Worm (Caenorhabditis elegans) whole organism, early embryonic: ENCODE measurements around the gene srw-14.

ENCODE experiments used
- B0310.2 ChIP-seq: sonication (generic microtip); optimal IDR thresholded peaks from 2 replicates; lab custom pipeline; 2016; ENCODE audit warnings: mild to moderate bottlenecking, missing genetic modification characterization, missing compliant biosample characterization
- F13C5.2 ChIP-seq: sonication (generic microtip); optimal IDR thresholded peaks from 2 replicates; lab custom pipeline; 2017; ENCODE audit warnings: mild to moderate bottlenecking, missing genetic modification characterization, inconsistent platforms, missing compliant biosample characterization
- aly-1 ChIP-seq: sonication (generic microtip); optimal IDR thresholded peaks from 2 replicates; lab custom pipeline; 2016; ENCODE audit warnings: missing genetic modification characterization, missing compliant biosample characterization
- ama-1 ChIP-seq: fragments of 150-350 bp; optimal IDR thresholded peaks from 2 replicates; lab custom pipeline; 2014
- ceh-13 ChIP-seq: fragments of 200-800 bp; sonication (Bioruptor generic); optimal IDR thresholded peaks from 2 replicates; lab custom pipeline; 2018; ENCODE audit warnings: mild to moderate bottlenecking, missing genetic modification characterization, missing compliant biosample characterization
- ceh-36 ChIP-seq: sonication (generic microtip); optimal IDR thresholded peaks from 2 replicates; lab custom pipeline; 2016; ENCODE audit warnings: missing genetic modification characterization, inconsistent platforms, missing compliant biosample characterization
- ets-7 ChIP-seq: sonication (generic microtip); optimal IDR thresholded peaks from 2 replicates; lab custom pipeline; 2016; ENCODE audit warnings: missing genotype, missing genetic modification characterization, missing compliant biosample characterization
- flt-1 ChIP-seq: fragments of 200-800 bp; sonication (Bioruptor generic); IDR thresholded peaks from 2 replicates; pipeline ENCODE4 v1.3.6; 2022; ENCODE audit warnings: missing genetic modification characterization, missing compliant biosample characterization
- hmbx-1 ChIP-seq: sonication (generic microtip); optimal IDR thresholded peaks from 2 replicates; lab custom pipeline; 2016; ENCODE audit warnings: mild to moderate bottlenecking, missing genetic modification characterization, missing compliant biosample characterization
- hmg-4 ChIP-seq: fragments of 200-800 bp; sonication (Bioruptor generic); optimal IDR thresholded peaks from 2 replicates; lab custom pipeline; 2018; ENCODE audit warnings: mild to moderate bottlenecking, missing genetic modification characterization, missing compliant biosample characterization
- hnd-1 ChIP-seq: sonication (generic microtip); optimal IDR thresholded peaks from 2 replicates; lab custom pipeline; 2016; ENCODE audit warnings: missing genetic modification characterization, missing compliant biosample characterization
- pes-1 ChIP-seq: fragments of 200-800 bp; sonication (Bioruptor generic); IDR thresholded peaks from 2 replicates; pipeline ENCODE4 v1.3.6; 2022; ENCODE audit warnings: missing genetic modification reagents, missing genetic modification characterization, missing compliant biosample characterization
- scrt-1 ChIP-seq: fragments of 200-800 bp; sonication (Bioruptor generic); IDR thresholded peaks from 2 replicates; pipeline ENCODE4 v1.3.6; 2022; ENCODE audit warnings: missing genetic modification characterization, missing compliant biosample characterization
- sea-1 ChIP-seq: fragments of 200-800 bp; sonication (Bioruptor generic); conservative IDR thresholded peaks from 2 replicates; pipeline ENCODE4 v1.3.6; 2022; ENCODE audit warnings: missing genetic modification characterization, missing compliant biosample characterization
- tbx-11 ChIP-seq: fragments of 200-800 bp; sonication (Bioruptor generic); IDR thresholded peaks from 2 replicates; pipeline ENCODE4 v1.3.6; 2022; ENCODE audit warnings: missing genetic modification characterization, missing compliant biosample characterization
- tbx-37 ChIP-seq: fragments of 200-800 bp; sonication (Bioruptor generic); conservative IDR thresholded peaks from 2 replicates; pipeline ENCODE4 v1.3.6; 2022; ENCODE audit warnings: missing genetic modification reagents, missing genetic modification characterization, missing compliant biosample characterization
- tra-4 ChIP-seq: sonication (generic microtip); optimal IDR thresholded peaks from 2 replicates; lab custom pipeline; 2017; ENCODE audit warnings: missing genetic modification characterization, missing compliant biosample characterization

Gene srw-14

ce11 chrV:15223668-15224067, 2.1 kb upstream of the srw-14 start, which contains the start of gene srw-24:
srw-24 (plus strand) TSS chrV:15223968.
- TF ChIP-seq ceh-13 (GFP tag; lab: Kevin White, UChicago) (no peak), hnd-1 (tag; lab: Kevin White, UChicago) (no peak), pes-1 (GFP tag; lab: Robert Waterston, UW) (no peak), ama-1 (lab: Kevin White, UChicago) (no peak), B0310.2 (no peak), aly-1 (tag; lab: Kevin White, UChicago) (no peak), hmg-4 (GFP tag; lab: Kevin White, UChicago) (no peak), hmbx-1 (tag; lab: Kevin White, UChicago) (no peak), tbx-37 (GFP tag; lab: Robert Waterston, UW) (no peak), ceh-36 (tag; lab: Kevin White, UChicago) (no peak), F13C5.2 (tag; lab: Kevin White, UChicago) (no peak), flt-1 (GFP tag; lab: Robert Waterston, UW) (no peak), scrt-1 (GFP tag; lab: Robert Waterston, UW) (no peak)

ce11 chrV:15226206-15226605, 456 bp downstream of the srw-14 start:
- TF ChIP-seq scrt-1 (GFP tag; lab: Robert Waterston, UW) (no peak), B0310.2 (no peak), ceh-36 (tag; lab: Kevin White, UChicago) (no peak), sea-1 (GFP tag; lab: Robert Waterston, UW) (no peak), hmbx-1 (tag; lab: Kevin White, UChicago) (no peak), tbx-11 (GFP tag; lab: Robert Waterston, UW) (no peak)

DNA sequence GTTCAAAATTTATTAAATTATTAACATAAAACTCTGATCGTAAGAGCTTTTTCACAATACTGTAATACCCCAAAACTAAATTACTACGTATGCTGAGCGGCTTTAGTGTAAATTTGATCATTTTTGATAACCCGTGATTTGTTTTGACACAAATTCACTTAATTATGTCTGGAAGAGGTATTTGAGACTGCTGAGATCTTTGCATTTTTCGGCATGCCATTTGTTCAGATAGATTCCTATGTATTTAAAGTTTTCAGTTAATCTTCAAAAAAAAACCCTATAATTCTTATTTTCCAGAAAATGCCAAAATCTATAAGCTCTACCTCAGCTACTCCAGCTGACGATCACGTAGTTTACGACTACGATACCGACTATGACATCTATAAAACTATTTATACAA, 4.5 kb downstream of the srw-14 start, which contains the start of gene srw-15:
srw-15 (plus strand) TSS at position 301 of the 400 bp plus-strand sequence.
- TF ChIP-seq hnd-1 (tag; lab: Kevin White, UChicago) = no peak
- no peak for TF ChIP-seq hmbx-1 (tag; lab: Kevin White, UChicago)
- TF ChIP-seq sea-1 (GFP tag; lab: Robert Waterston, UW) = no peak
- no peak for TF ChIP-seq hmg-4 (GFP tag; lab: Kevin White, UChicago)
- no peak for TF ChIP-seq ets-7 (tag; lab: Kevin White, UChicago)
- no peak for TF ChIP-seq scrt-1 (GFP tag; lab: Robert Waterston, UW)
- no peak for TF ChIP-seq ceh-36 (tag; lab: Kevin White, UChicago)
- TF ChIP-seq tbx-11 (GFP tag; lab: Robert Waterston, UW) = no peak
- TF ChIP-seq F13C5.2 (tag; lab: Kevin White, UChicago) = no peak
- TF ChIP-seq tra-4 (tag; lab: Kevin White, UChicago) = no peak
- TF ChIP-seq pes-1 (GFP tag; lab: Robert Waterston, UW) = no peak
- TF ChIP-seq B0310.2 = no peak
- no peak for TF ChIP-seq aly-1 (tag; lab: Kevin White, UChicago)

ce11 chrV:15232200-15232599, 6.5 kb downstream of the srw-14 start, which contains the start of gene srw-13:
srw-13 (plus strand) TSS chrV:15232500.
- TF ChIP-seq hnd-1 (tag; lab: Kevin White, UChicago) = no peak
- no peak for TF ChIP-seq hmbx-1 (tag; lab: Kevin White, UChicago)
- no peak for TF ChIP-seq ceh-36 (tag; lab: Kevin White, UChicago)
- no peak for TF ChIP-seq hmg-4 (GFP tag; lab: Kevin White, UChicago)
- TF ChIP-seq F13C5.2 (tag; lab: Kevin White, UChicago) = no peak
- TF ChIP-seq tbx-37 (GFP tag; lab: Robert Waterston, UW) = no peak
- no peak for TF ChIP-seq ama-1 (lab: Kevin White, UChicago)

DNA sequence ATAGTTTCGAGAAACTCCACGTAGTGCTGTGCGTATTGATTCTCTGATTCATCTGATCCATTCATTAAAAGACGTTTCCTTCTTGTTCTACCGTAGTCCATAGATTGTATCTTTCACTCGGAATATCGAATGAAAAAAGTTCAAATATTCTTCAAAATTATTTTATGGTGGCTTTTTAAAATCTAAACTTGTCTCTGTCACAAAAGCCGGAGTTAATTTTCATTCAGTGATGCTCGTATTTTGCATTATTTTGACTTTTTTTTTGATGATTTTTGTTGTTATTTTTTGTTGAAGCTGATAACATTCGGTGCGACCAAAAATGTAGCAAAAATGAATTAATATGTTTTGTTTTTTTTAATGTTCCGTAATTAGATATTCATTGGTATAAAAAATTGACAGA, 9.9 kb downstream of the srw-14 start, which contains the start of gene nhr-164:
nhr-164 (minus strand) TSS at position 101 of the 400 bp plus-strand sequence.
- TF ChIP-seq hmg-4 (GFP tag; lab: Kevin White, UChicago) = no peak
- TF ChIP-seq pes-1 (GFP tag; lab: Robert Waterston, UW) = no peak
- no peak for TF ChIP-seq aly-1 (tag; lab: Kevin White, UChicago)
- no peak for TF ChIP-seq tra-4 (tag; lab: Kevin White, UChicago)
- TF ChIP-seq tbx-11 (GFP tag; lab: Robert Waterston, UW) = no peak
- no peak for TF ChIP-seq hmbx-1 (tag; lab: Kevin White, UChicago)

DNA sequence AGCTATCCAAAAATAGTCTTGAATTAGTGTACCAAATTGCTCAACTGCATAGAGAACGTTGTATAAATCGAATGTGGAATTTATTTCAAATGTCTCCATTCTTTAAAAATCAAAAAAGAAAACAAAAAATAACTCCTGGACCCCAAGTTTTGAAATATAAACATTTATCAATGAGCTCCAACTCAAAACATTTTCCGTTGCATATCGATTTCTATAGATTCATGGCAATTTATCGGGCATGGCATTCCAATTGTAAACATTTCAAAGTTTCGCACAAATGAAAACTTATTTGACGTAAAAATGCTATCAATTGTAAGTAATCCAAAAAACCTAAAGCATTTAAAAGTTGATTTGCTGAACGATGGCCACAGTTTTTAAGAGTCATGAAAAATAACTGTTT, 12.8 kb downstream of the srw-14 start, which contains the start of gene srw-12:
srw-12 (minus strand) TSS at position 101 of the 400 bp plus-strand sequence.
- TF ChIP-seq tra-4 (tag; lab: Kevin White, UChicago) = no peak

- TF ChIP-seq F13C5.2 (tag; lab: Kevin White, UChicago) = no peak
- TF ChIP-seq hnd-1 (tag; lab: Kevin White, UChicago) = no peak
- no peak for TF ChIP-seq ama-1 (lab: Kevin White, UChicago)
- TF ChIP-seq tra-4 (tag; lab: Kevin White, UChicago) = no peak
- TF ChIP-seq ceh-36 (tag; lab: Kevin White, UChicago) = no peak
- no peak for TF ChIP-seq hmbx-1 (tag; lab: Kevin White, UChicago)
- TF ChIP-seq aly-1 (tag; lab: Kevin White, UChicago) = no peak
- TF ChIP-seq tbx-11 (GFP tag; lab: Robert Waterston, UW) = no peak
- no peak for TF ChIP-seq tbx-37 (GFP tag; lab: Robert Waterston, UW)
- no peak for TF ChIP-seq ets-7 (tag; lab: Kevin White, UChicago)
Observed at ce11 chrV:15240215-15240614, 14.5 kb downstream of the srw-14 start, which contains the start of gene srw-11. srw-11 (minus strand) TSS chrV:15240315.

DNA sequence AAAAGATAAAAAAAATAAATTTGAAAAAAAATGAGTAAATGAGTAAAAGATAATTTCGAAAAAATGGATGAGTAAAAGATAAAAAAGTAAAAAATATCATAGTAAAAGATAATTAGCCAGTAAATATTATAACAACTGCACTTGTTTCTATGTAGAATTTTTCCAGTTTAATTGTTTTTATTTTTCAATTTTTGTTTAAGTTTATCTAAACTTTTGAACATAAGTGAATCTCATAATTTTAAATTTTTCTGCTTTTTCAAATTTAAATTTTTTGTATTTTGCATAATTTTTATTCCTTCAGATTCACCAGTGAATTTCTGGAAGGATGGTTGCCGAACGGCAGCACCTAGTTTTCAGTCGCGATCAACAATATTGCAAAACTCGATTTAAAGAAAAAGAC, 15.5 kb downstream of the srw-14 start, which contains the start of gene chil-12:
chil-12 (plus strand) TSS at position 301 of the 400 bp plus-strand sequence.
- TF ChIP-seq ceh-13 (GFP tag; lab: Kevin White, UChicago) (no peak), B0310.2 (no peak), aly-1 (tag; lab: Kevin White, UChicago) (no peak), hnd-1 (tag; lab: Kevin White, UChicago) (no peak), hmbx-1 (tag; lab: Kevin White, UChicago) (no peak), sea-1 (GFP tag; lab: Robert Waterston, UW) (no peak), ets-7 (tag; lab: Kevin White, UChicago) (no peak)
